Fruit fly (Drosophila melanogaster) whole organism: ENCODE measurements around the gene Ir7d.

Experiments used
- CG8478 ChIP-seq: fragments of >200 bp; optimal IDR thresholded peaks from 2 replicates; lab custom pipeline; 2018; ENCODE audit warnings: inconsistent platforms
- Dll ChIP-seq: fragments of >200 bp; optimal IDR thresholded peaks from 2 replicates; lab custom pipeline; 2017
- pan ChIP-seq: fragments of >200 bp; optimal IDR thresholded peaks from 2 replicates; lab custom pipeline; 2017
- psq ChIP-seq: fragments of >200 bp; optimal IDR thresholded peaks from 2 replicates; lab custom pipeline; 2017

DNA sequence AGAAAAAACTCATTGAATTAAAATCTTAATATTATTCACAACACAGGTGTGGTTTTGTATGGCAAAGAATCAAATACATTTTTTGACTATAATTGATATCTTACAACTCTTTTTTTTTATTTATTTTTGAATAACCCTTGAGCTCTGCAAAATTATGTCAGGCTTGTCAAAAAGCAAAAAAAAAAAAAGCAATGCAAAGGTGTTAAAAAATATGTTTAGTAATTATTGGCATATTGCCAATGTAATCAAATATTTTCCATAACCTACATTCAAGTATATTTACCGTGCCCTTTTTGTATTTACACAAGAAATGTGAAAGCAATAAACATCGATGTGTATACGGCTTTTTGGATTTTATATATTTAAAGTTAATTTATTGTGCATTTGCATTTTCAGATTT is 4.5 kb downstream of the Ir7d start, which contains the start of gene Ir7c:
- TF ChIP-seq psq (lab: Kevin White, UChicago) (no peak), CG8478 (lab: Kevin White, UChicago) (no peak), pan (no peak), Dll (lab: Kevin White, UChicago) (no peak)
